Worm (Caenorhabditis elegans) whole organism, early embryonic: ENCODE measurements around the gene R07E5.7.
A peak's percentile ranks its signal among the peaks of the same experiment; 100 is the strongest.

Experiments used
- B0310.2 ChIP-seq: sonication (generic microtip); optimal IDR thresholded peaks from 2 replicates; lab custom pipeline; 2016; ENCODE audit warnings: mild to moderate bottlenecking, missing genetic modification characterization, missing compliant biosample characterization
- F13C5.2 ChIP-seq: sonication (generic microtip); optimal IDR thresholded peaks from 2 replicates; lab custom pipeline; 2017; ENCODE audit warnings: mild to moderate bottlenecking, missing genetic modification characterization, inconsistent platforms, missing compliant biosample characterization
- aly-1 ChIP-seq: sonication (generic microtip); optimal IDR thresholded peaks from 2 replicates; lab custom pipeline; 2016; ENCODE audit warnings: missing genetic modification characterization, missing compliant biosample characterization
- ama-1 ChIP-seq: fragments of 150-350 bp; optimal IDR thresholded peaks from 2 replicates; lab custom pipeline; 2014
- ceh-13 ChIP-seq: fragments of 200-800 bp; sonication (Bioruptor generic); optimal IDR thresholded peaks from 2 replicates; lab custom pipeline; 2018; ENCODE audit warnings: mild to moderate bottlenecking, missing genetic modification characterization, missing compliant biosample characterization
- ceh-36 ChIP-seq: sonication (generic microtip); optimal IDR thresholded peaks from 2 replicates; lab custom pipeline; 2016; ENCODE audit warnings: missing genetic modification characterization, inconsistent platforms, missing compliant biosample characterization
- ets-7 ChIP-seq: sonication (generic microtip); optimal IDR thresholded peaks from 2 replicates; lab custom pipeline; 2016; ENCODE audit warnings: missing genotype, missing genetic modification characterization, missing compliant biosample characterization
- hmbx-1 ChIP-seq: sonication (generic microtip); optimal IDR thresholded peaks from 2 replicates; lab custom pipeline; 2016; ENCODE audit warnings: mild to moderate bottlenecking, missing genetic modification characterization, missing compliant biosample characterization
- scrt-1 ChIP-seq: fragments of 200-800 bp; sonication (Bioruptor generic); IDR thresholded peaks from 2 replicates; pipeline ENCODE4 v1.3.6; 2022; ENCODE audit warnings: missing genetic modification characterization, missing compliant biosample characterization
- sea-1 ChIP-seq: fragments of 200-800 bp; sonication (Bioruptor generic); conservative IDR thresholded peaks from 2 replicates; pipeline ENCODE4 v1.3.6; 2022; ENCODE audit warnings: missing genetic modification characterization, missing compliant biosample characterization
- tbx-11 ChIP-seq: fragments of 200-800 bp; sonication (Bioruptor generic); IDR thresholded peaks from 2 replicates; pipeline ENCODE4 v1.3.6; 2022; ENCODE audit warnings: missing genetic modification characterization, missing compliant biosample characterization

ce11 chrIII:4454919-4455318, 36.0 kb upstream of the R07E5.7 start:
- TF ChIP-seq sea-1 (GFP tag; lab: Robert Waterston, UW) (no peak), hmbx-1 (tag; lab: Kevin White, UChicago) (no peak), F13C5.2 (no peak), B0310.2 (tag; lab: Kevin White, UChicago) (no peak), scrt-1 (GFP tag; lab: Robert Waterston, UW) (no peak), ceh-13 (GFP tag; lab: Kevin White, UChicago) (no peak), ceh-36 (tag; lab: Kevin White, UChicago) (no peak), ama-1 (no peak), tbx-11 (no peak), ets-7 (tag; lab: Kevin White, UChicago) (no peak), aly-1 (tag; lab: Kevin White, UChicago) (peak; percentile 14)
